Fruit fly (Drosophila melanogaster): Measurements from ENCODE around the gene Hmgcl.

The Hmgcl gene

dm6 chr2L:6922091-6922753, 38.0 kb upstream of the Hmgcl start (continued):
- TF ChIP-seq C15 (GFP tag; IDR thresholded peaks at IDR 0.05) (0 out of 3 replicates have a peak, but pooled peaks have one; percentile 55), CG1832 (GFP tag; optimal IDR thresholded peaks at IDR 0.05) (no peak), disco-r (GFP tag; optimal IDR thresholded peaks at IDR 0.05) (no peak), Kr (GFP tag; optimal IDR thresholded peaks at IDR 0.05) (no peak), ssp (GFP tag; IDR thresholded peaks at IDR 0.05) (no peak; the same call in 1 of the 2 replicates), CG12071 (GFP tag; optimal IDR thresholded peaks at IDR 0.05) (no peak), Ptx1 (GFP tag; IDR thresholded peaks at IDR 0.05) (no peak), slp2 (GFP tag; optimal IDR thresholded peaks at IDR 0.05) (peak; percentile 80), CG10565 (GFP tag; optimal IDR thresholded peaks at IDR 0.05) (no peak), CG4707 (GFP tag; optimal IDR thresholded peaks at IDR 0.05) (no peak), CG33213 (GFP tag; optimal IDR thresholded peaks at IDR 0.05) (peak; percentile 42), bab2 (GFP tag; optimal IDR thresholded peaks at IDR 0.05) (peak; percentile 45), CG11696 (GFP tag; IDR thresholded peaks at IDR 0.05) (peak; percentile 59; the same call in 1 of the 2 replicates), CG10979 (tag; optimal IDR thresholded peaks at IDR 0.05) (peak; percentile 78), GATAe (GFP tag; conservative IDR thresholded peaks at IDR 0.05) (no peak), CG2202 (tag; optimal IDR thresholded peaks at IDR 0.05) (peak; percentile 43), NfI (GFP tag; optimal IDR thresholded peaks at IDR 0.05) (no peak), nau (GFP tag; optimal IDR thresholded peaks at IDR 0.05) (peak; percentile 20), chif (GFP tag; optimal IDR thresholded peaks at IDR 0.05) (peak; percentile 67 to 75), TFAM (GFP tag; optimal IDR thresholded peaks at IDR 0.05) (no peak), CG6654 (GFP tag; optimal IDR thresholded peaks at IDR 0.05) (peak; percentile 30), wdn (GFP tag; IDR thresholded peaks at IDR 0.05) (no peak; the same call in 1 of the 2 replicates), CG14965 (GFP tag; optimal IDR thresholded peaks at IDR 0.05; ENCODE audit: borderline replicate concordance) (no peak), CG13775 (GFP tag; optimal IDR thresholded peaks at IDR 0.05) (peak; percentile 53), NC2α (GFP tag; optimal IDR thresholded peaks at IDR 0.05) (peak; percentile 7), Hr3 (GFP tag; optimal IDR thresholded peaks at IDR 0.05) (peak; percentile 35), CG17829 (tag; optimal IDR thresholded peaks at IDR 0.05) (peak; percentile 74), CG8089 (GFP tag; optimal IDR thresholded peaks at IDR 0.05) (peak; percentile 31), Rfx (GFP tag; IDR thresholded peaks at IDR 0.05) (no peak; the same call in 1 of the 2 replicates), CG14441 (GFP tag; IDR thresholded peaks at IDR 0.05) (no peak), gfzf (GFP tag; optimal IDR thresholded peaks at IDR 0.05) (no peak), HLHmδ (GFP tag; optimal IDR thresholded peaks at IDR 0.05) (no peak), CHES-1-like (GFP tag; optimal IDR thresholded peaks at IDR 0.05) (peak; percentile 51), D (optimal IDR thresholded peaks at IDR 0.05) (no peak), D (GFP tag; optimal IDR thresholded peaks at IDR 0.05) (peak; percentile 60), pan (optimal IDR thresholded peaks at IDR 0.05) (no peak), pan (GFP tag; optimal IDR thresholded peaks at IDR 0.05 in 1 of 2, IDR thresholded peaks at IDR 0.05 in 1 of 2) (no peak), CG13296 (GFP tag; optimal IDR thresholded peaks at IDR 0.05) (peak; percentile 26), CG12744 (GFP tag; optimal IDR thresholded peaks at IDR 0.05) (peak; percentile 58), cg (GFP tag; optimal IDR thresholded peaks at IDR 0.05) (peak; percentile 90), vnd (GFP tag; IDR thresholded peaks at IDR 0.05; ENCODE audit: partially characterized antibody) (no peak), CG4282 (GFP tag; optimal IDR thresholded peaks at IDR 0.05) (peak; percentile 19), sqz (GFP tag; optimal IDR thresholded peaks at IDR 0.05) (peak; percentile 81), mam (GFP tag; optimal IDR thresholded peaks at IDR 0.05) (peak; percentile 76), CG8924 (tag; optimal IDR thresholded peaks at IDR 0.05) (peak; percentile 70), hbn (GFP tag; IDR thresholded peaks at IDR 0.05; ENCODE audit: partially characterized antibody) (no peak), Doc3 (GFP tag; IDR thresholded peaks at IDR 0.05; ENCODE audit: partially characterized antibody) (no peak), CG10274 (GFP tag; optimal IDR thresholded peaks at IDR 0.05) (no peak), CG16863 (GFP tag; optimal IDR thresholded peaks at IDR 0.05) (peak; percentile 46), stc (GFP tag; IDR thresholded peaks at IDR 0.05) (peak; percentile 72; the same call in 1 of the 2 replicates)
